Worm (Caenorhabditis elegans) whole organism, L1 larva: ENCODE results near the gene sru-48.
A peak's percentile ranks its signal among the peaks of the same experiment; 100 is the strongest.

Experiments used
- F16B12.6 ChIP-seq: fragments of 150-350 bp; optimal IDR thresholded peaks from 2 replicates; lab custom pipeline; 2014; ENCODE audit warnings: missing biosample characterization, missing genetic modification characterization
- Y116A8C.19 ChIP-seq: sonication (generic microtip); optimal IDR thresholded peaks from 2 replicates; lab custom pipeline; 2016; ENCODE audit warnings: missing compliant biosample characterization, missing genetic modification characterization, borderline replicate concordance
- blmp-1 ChIP-seq: fragments of 150-350 bp; optimal IDR thresholded peaks from 2 replicates; lab custom pipeline; 2014; ENCODE audit warnings: missing biosample characterization, missing genetic modification characterization
- ceh-82 ChIP-seq, 3 experiments: fragments of 150-350 bp in 1 of 3; sonication (generic microtip) in 2 of 3; optimal IDR thresholded peaks; 2 replicates each; lab custom pipeline; 2014 to 2017; ENCODE audit warnings: missing biosample characterization in 3 of 3, missing genetic modification characterization in 3 of 3
- ceh-88 ChIP-seq: fragments of 200-800 bp; sonication (Bioruptor generic); IDR thresholded peaks from 2 replicates; pipeline ENCODE4 v1.3.6; 2022; ENCODE audit warnings: missing genetic modification characterization, missing compliant biosample characterization
- ceh-90 ChIP-seq: sonication (generic microtip); optimal IDR thresholded peaks from 2 replicates; lab custom pipeline; 2016; ENCODE audit warnings: missing genetic modification characterization, missing compliant biosample characterization
- dpl-1 ChIP-seq, 3 experiments: fragments of 150-350 bp in 2 of 3; sonication (generic microtip) in 1 of 3; optimal IDR thresholded peaks; 2 replicates each; lab custom pipeline; 2014 to 2017; ENCODE audit warnings: missing biosample characterization in 3 of 3, missing genetic modification characterization in 3 of 3, missing genetic modification reagents in 3 of 3
- efl-3 ChIP-seq: fragments of 200-800 bp; sonication (Bioruptor generic); optimal IDR thresholded peaks from 2 replicates; lab custom pipeline; 2018; ENCODE audit warnings: mild to moderate bottlenecking, missing genetic modification characterization, missing compliant biosample characterization
- egl-27 ChIP-seq, 2 experiments: fragments of 150-350 bp in 1 of 2; sonication (generic microtip); optimal IDR thresholded peaks; 3 replicates each; lab custom pipeline; 2017 to 2018; ENCODE audit warnings: missing biosample characterization in 2 of 2, missing genetic modification characterization in 2 of 2, missing genetic modification reagents in 2 of 2
- elt-2 ChIP-seq: sonication (generic microtip); optimal IDR thresholded peaks from 2 replicates; lab custom pipeline; 2016; ENCODE audit warnings: missing genetic modification characterization, mild to moderate bottlenecking, inconsistent platforms, missing compliant biosample characterization, missing genetic modification reagents
- elt-3 ChIP-seq, 6 experiments: fragments of 150-350 bp in 1 of 6; sonication (generic microtip); optimal IDR thresholded peaks; 2 replicates each; lab custom pipeline; 2017 to 2018; ENCODE audit warnings: missing biosample characterization in 6 of 6, missing genetic modification characterization in 6 of 6, inconsistent platforms in 1 of 6
- ets-5 ChIP-seq: fragments of 200-800 bp; sonication (Bioruptor generic); IDR thresholded peaks from 2 replicates; pipeline ENCODE4 v1.3.6; 2022; ENCODE audit warnings: missing genetic modification characterization, missing compliant biosample characterization
- fkh-4 ChIP-seq: sonication (generic microtip); optimal IDR thresholded peaks from 2 replicates; lab custom pipeline; 2016; ENCODE audit warnings: missing compliant biosample characterization, missing genetic modification characterization, borderline replicate concordance
- fos-1 ChIP-seq: fragments of 150-350 bp; optimal IDR thresholded peaks from 2 replicates; lab custom pipeline; 2014; ENCODE audit warnings: missing biosample characterization, missing genetic modification characterization
- hlh-4 ChIP-seq: sonication (generic microtip); optimal IDR thresholded peaks from 2 replicates; lab custom pipeline; 2016; ENCODE audit warnings: mild to moderate bottlenecking, missing genetic modification characterization, missing compliant biosample characterization
- hpl-2 ChIP-seq: fragments of 150-350 bp; optimal IDR thresholded peaks from 2 replicates; lab custom pipeline; 2014; ENCODE audit warnings: missing biosample characterization, missing genetic modification reagents, missing genetic modification characterization
- irx-1 ChIP-seq: sonication (generic microtip); optimal IDR thresholded peaks from 2 replicates; lab custom pipeline; 2016; ENCODE audit warnings: missing genetic modification characterization, missing compliant biosample characterization
- isw-1 ChIP-seq: fragments of 200-800 bp; sonication (Bioruptor generic); IDR thresholded peaks from 2 replicates; pipeline ENCODE4 v1.3.6; 2022; ENCODE audit warnings: missing genetic modification characterization, missing compliant biosample characterization
- jun-1 ChIP-seq: fragments of 150-350 bp; optimal IDR thresholded peaks from 2 replicates; lab custom pipeline; 2014; ENCODE audit warnings: missing biosample characterization, missing genetic modification reagents, missing genetic modification characterization
- lin-14 ChIP-seq: fragments of 200-800 bp; sonication (Bioruptor generic); optimal IDR thresholded peaks from 2 replicates; lab custom pipeline; 2018; ENCODE audit warnings: mild to moderate bottlenecking, missing genetic modification characterization, moderate library complexity, missing compliant biosample characterization
- lin-15B ChIP-seq: fragments of 150-350 bp; sonication (generic microtip); optimal IDR thresholded peaks from 3 replicates; lab custom pipeline; 2014; ENCODE audit warnings: missing biosample characterization, missing genetic modification characterization
- lin-35 ChIP-seq, 2 experiments: fragments of 150-350 bp; optimal IDR thresholded peaks; 2 replicates each; lab custom pipeline; 2014; ENCODE audit warnings: missing biosample characterization in 2 of 2, missing genetic modification characterization in 2 of 2, missing genetic modification reagents in 2 of 2
- lin-39 ChIP-seq: fragments of 150-350 bp; optimal IDR thresholded peaks from 2 replicates; lab custom pipeline; 2014; ENCODE audit warnings: missing biosample characterization, missing genetic modification reagents, missing genetic modification characterization
- mab-9 ChIP-seq: fragments of 200-800 bp; sonication (Bioruptor generic); IDR thresholded peaks from 2 replicates; pipeline ENCODE4 v1.3.6; 2022; ENCODE audit warnings: missing genetic modification reagents, missing genetic modification characterization, missing compliant biosample characterization
- nhr-11 ChIP-seq: fragments of 150-350 bp; optimal IDR thresholded peaks from 2 replicates; lab custom pipeline; 2014; ENCODE audit warnings: missing biosample characterization, missing genetic modification characterization
- nhr-12 ChIP-seq: sonication (generic microtip); optimal IDR thresholded peaks from 2 replicates; lab custom pipeline; 2017; ENCODE audit warnings: missing biosample characterization, missing genetic modification characterization
- nhr-19 ChIP-seq: fragments of 200-800 bp; sonication (Bioruptor generic); conservative IDR thresholded peaks from 2 replicates; pipeline ENCODE4 v1.3.6; 2022; ENCODE audit warnings: missing genetic modification characterization, missing compliant biosample characterization
- nhr-20 ChIP-seq: sonication (generic microtip); optimal IDR thresholded peaks from 2 replicates; lab custom pipeline; 2016; ENCODE audit warnings: mild to moderate bottlenecking, missing genetic modification characterization, missing compliant biosample characterization
- nhr-28 ChIP-seq: fragments of 150-350 bp; optimal IDR thresholded peaks from 2 replicates; lab custom pipeline; 2014; ENCODE audit warnings: missing biosample characterization, missing genetic modification characterization
- nhr-47 ChIP-seq: sonication (generic microtip); optimal IDR thresholded peaks from 2 replicates; lab custom pipeline; 2016; ENCODE audit warnings: mild to moderate bottlenecking, missing genetic modification characterization, moderate library complexity, missing compliant biosample characterization
- nhr-71 ChIP-seq: sonication (generic microtip); optimal IDR thresholded peaks from 2 replicates; lab custom pipeline; 2016; ENCODE audit warnings: mild to moderate bottlenecking, missing genetic modification characterization, moderate library complexity, missing compliant biosample characterization
- nhr-85 ChIP-seq: sonication (generic microtip); peaks from one replicate; lab custom pipeline; 2016; ENCODE audit warnings: missing genetic modification characterization, inconsistent platforms, missing compliant biosample characterization
- nhr-90 ChIP-seq: sonication (generic microtip); optimal IDR thresholded peaks from 2 replicates; lab custom pipeline; 2016; ENCODE audit warnings: mild to moderate bottlenecking, missing genetic modification characterization, missing compliant biosample characterization; ENCODE audit not compliant: poor library complexity
- pax-3 ChIP-seq: fragments of 200-800 bp; sonication (Bioruptor generic); optimal IDR thresholded peaks from 2 replicates; lab custom pipeline; 2018; ENCODE audit warnings: mild to moderate bottlenecking, missing genetic modification characterization, moderate library complexity, missing compliant biosample characterization
- snu-23 ChIP-seq: sonication (generic microtip); optimal IDR thresholded peaks from 2 replicates; lab custom pipeline; 2016; ENCODE audit warnings: missing genetic modification characterization, missing compliant biosample characterization
- sox-4 ChIP-seq: sonication (generic microtip); optimal IDR thresholded peaks from 2 replicates; lab custom pipeline; 2016; ENCODE audit warnings: missing genetic modification characterization, missing compliant biosample characterization
- sptf-1 ChIP-seq: fragments of 150-350 bp; optimal IDR thresholded peaks from 2 replicates; lab custom pipeline; 2014; ENCODE audit warnings: missing biosample characterization, missing genetic modification characterization
- sup-37 ChIP-seq: fragments of 200-800 bp; sonication (Bioruptor generic); optimal IDR thresholded peaks from 2 replicates; lab custom pipeline; 2018; ENCODE audit warnings: mild to moderate bottlenecking, missing genetic modification characterization, missing compliant biosample characterization
- swsn-7 ChIP-seq: sonication (generic microtip); optimal IDR thresholded peaks from 2 replicates; lab custom pipeline; 2016; ENCODE audit warnings: missing genetic modification characterization, missing compliant biosample characterization
- tbx-2 ChIP-seq: sonication (generic microtip); optimal IDR thresholded peaks from 2 replicates; lab custom pipeline; 2016; ENCODE audit warnings: missing genetic modification characterization, missing compliant biosample characterization
- unc-62 ChIP-seq: fragments of 150-350 bp; optimal IDR thresholded peaks from 2 replicates; lab custom pipeline; 2014; ENCODE audit warnings: missing biosample characterization, missing genetic modification reagents, missing genetic modification characterization
- unc-86 ChIP-seq: sonication (generic microtip); optimal IDR thresholded peaks from 2 replicates; lab custom pipeline; 2016; ENCODE audit warnings: missing genetic modification characterization, missing compliant biosample characterization
- vab-15 ChIP-seq: sonication (generic microtip); optimal IDR thresholded peaks from 2 replicates; lab custom pipeline; 2017; ENCODE audit warnings: missing genotype, mild to moderate bottlenecking, missing genetic modification characterization, missing compliant biosample characterization
- zip-4 ChIP-seq: fragments of 200-800 bp; sonication (Bioruptor generic); optimal IDR thresholded peaks from 2 replicates; lab custom pipeline; 2018; ENCODE audit warnings: mild to moderate bottlenecking, missing genetic modification characterization, moderate library complexity, missing compliant biosample characterization
- ztf-11 ChIP-seq, 2 experiments: sonication (generic microtip); optimal IDR thresholded peaks; 2 replicates each; lab custom pipeline; 2016 to 2017; ENCODE audit warnings: missing genetic modification characterization in 2 of 2, missing biosample characterization in 1 of 2, missing compliant biosample characterization in 1 of 2

The sru-48 gene

DNA sequence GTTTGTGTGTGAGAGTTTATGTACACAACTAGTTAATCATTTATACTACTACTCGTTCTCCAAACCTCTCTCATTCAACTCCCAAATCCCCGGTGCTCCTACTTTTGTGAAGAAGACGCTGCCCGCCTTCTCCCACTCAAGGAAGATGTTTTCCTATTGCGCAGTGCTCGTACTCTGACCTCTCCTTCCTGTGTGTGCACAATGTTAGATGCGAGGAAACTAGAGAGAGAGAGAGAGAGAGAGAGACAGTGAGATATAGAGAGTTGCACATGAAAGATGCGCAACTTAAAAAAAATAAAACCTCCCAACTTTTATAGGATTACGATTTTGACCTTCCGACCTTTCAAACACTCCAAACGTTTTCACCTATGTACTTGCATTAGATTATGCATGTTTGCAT, 30.6 kb downstream of the sru-48 start (continued):
- TF ChIP-seq sptf-1 (tag; lab: Kevin White, UChicago), result no peak

DNA sequence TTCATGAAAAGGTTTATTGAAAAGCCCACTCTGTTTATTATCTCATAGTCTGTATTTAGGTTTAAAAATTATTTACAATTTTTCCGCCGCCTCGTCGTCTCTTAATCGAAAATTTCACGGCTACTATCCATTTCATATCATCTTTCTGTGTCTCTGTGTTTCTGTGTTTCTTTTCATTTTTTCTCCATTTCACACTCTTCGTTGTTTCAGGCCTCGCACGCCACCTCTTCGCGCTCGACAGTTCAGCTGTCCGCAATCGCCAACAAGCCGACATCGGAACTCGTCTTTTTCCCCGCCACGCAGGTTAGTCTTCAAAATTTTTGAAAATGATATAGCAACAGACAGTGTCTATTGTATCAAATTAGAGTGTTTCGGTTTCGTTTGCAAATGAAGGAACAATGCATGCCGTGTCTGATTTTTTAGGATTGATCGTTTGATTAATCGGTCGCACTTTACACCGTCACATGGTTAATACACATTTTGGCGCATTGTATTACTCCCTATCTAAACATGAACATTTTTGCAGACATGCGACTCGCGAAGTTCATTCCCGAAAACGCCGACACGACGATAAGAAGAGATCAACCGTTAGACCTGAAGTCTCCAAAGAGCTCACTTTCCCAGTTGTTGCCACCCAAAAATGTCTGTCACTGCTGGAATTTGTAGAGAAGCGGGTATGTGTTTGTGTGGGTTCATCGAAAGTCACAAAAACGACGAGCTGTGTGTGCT, 31.1 kb downstream of the sru-48 start:
- TF ChIP-seq ztf-11 (tag; optimal IDR thresholded peaks at IDR 0.05; lab: Kevin White, UChicago), result no peak
- TF ChIP-seq nhr-47 (tag; lab: Kevin White, UChicago), result no peak
- TF ChIP-seq nhr-11, result no peak
- TF ChIP-seq lin-14 (GFP tag; lab: Kevin White, UChicago), result no peak
- TF ChIP-seq hpl-2 (GFP tag; lab: Kevin White, UChicago), result no peak
- no peak for TF ChIP-seq sox-4 (tag; lab: Kevin White, UChicago)
- TF ChIP-seq jun-1 (tag; lab: Kevin White, UChicago), result no peak
- TF ChIP-seq nhr-71, result no peak
- TF ChIP-seq nhr-12 (tag; lab: Kevin White, UChicago), result no peak
- TF ChIP-seq ceh-82 (tag; optimal IDR thresholded peaks at IDR 0.05; lab: Kevin White, UChicago), result no peak
- TF ChIP-seq elt-2 (tag; lab: Kevin White, UChicago), result no peak
- TF ChIP-seq nhr-90 (tag; lab: Kevin White, UChicago), result peak; percentile 9
- TF ChIP-seq blmp-1 (tag; lab: Kevin White, UChicago), result peak; percentile 57
- TF ChIP-seq nhr-19 (GFP tag; lab: Robert Waterston, UW), result peak; percentile 21; the same call in 1 of the 2 replicates
- no peak for TF ChIP-seq swsn-7 (tag; lab: Kevin White, UChicago)
- no peak for TF ChIP-seq lin-15B
- peak; percentile 25 for TF ChIP-seq nhr-20
- TF ChIP-seq fos-1 (tag; lab: Kevin White, UChicago), result no peak
- no peak for TF ChIP-seq hlh-4 (tag; lab: Kevin White, UChicago)
- peak; percentile 77 for TF ChIP-seq nhr-85
- TF ChIP-seq lin-35 (GFP tag; optimal IDR thresholded peaks at IDR 0.05; lab: Kevin White, UChicago), result peak in 1 of 2 experiments; percentile 29
- TF ChIP-seq lin-39 (tag; lab: Kevin White, UChicago), result no peak

DNA sequence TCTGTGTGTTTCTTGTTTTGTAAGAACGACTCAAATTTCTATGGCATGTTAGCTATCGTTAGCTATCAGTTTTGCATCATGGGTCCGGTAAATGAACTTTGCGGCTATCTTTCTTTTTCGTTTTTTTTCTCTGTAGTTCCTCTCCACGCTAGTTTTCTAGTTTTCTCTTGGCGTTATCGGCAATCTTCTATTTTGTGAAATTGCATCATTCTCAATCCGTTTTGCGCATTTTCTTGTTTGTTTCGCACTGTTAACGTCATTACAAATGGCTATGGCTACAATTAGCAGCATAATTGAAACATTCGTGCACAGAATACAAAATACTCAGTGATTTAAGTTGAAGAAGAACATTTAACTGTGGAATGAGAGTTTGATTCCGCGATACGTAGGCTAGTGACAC, 33.1 kb downstream of the sru-48 start:
- TF ChIP-seq lin-35 (GFP tag; optimal IDR thresholded peaks at IDR 0.05; lab: Kevin White, UChicago), result no peak
- no peak for TF ChIP-seq nhr-12 (tag; lab: Kevin White, UChicago)
- TF ChIP-seq blmp-1 (tag; lab: Kevin White, UChicago), result peak; percentile 39
- no peak for TF ChIP-seq ceh-90 (tag; lab: Kevin White, UChicago)
- TF ChIP-seq hlh-4 (tag; lab: Kevin White, UChicago), result no peak
- TF ChIP-seq lin-14 (GFP tag; lab: Kevin White, UChicago), result peak; percentile 29
- no peak for TF ChIP-seq irx-1 (tag; lab: Kevin White, UChicago)
- TF ChIP-seq nhr-20, result peak; percentile 39
- TF ChIP-seq snu-23 (GFP tag; lab: Kevin White, UChicago), result peak; percentile 18
- TF ChIP-seq elt-3 (tag; optimal IDR thresholded peaks at IDR 0.05; lab: Kevin White, UChicago), result peak in 1 of 6 experiments; percentile 35
- no peak for TF ChIP-seq nhr-11
- no peak for TF ChIP-seq zip-4 (GFP tag; lab: Kevin White, UChicago)

DNA sequence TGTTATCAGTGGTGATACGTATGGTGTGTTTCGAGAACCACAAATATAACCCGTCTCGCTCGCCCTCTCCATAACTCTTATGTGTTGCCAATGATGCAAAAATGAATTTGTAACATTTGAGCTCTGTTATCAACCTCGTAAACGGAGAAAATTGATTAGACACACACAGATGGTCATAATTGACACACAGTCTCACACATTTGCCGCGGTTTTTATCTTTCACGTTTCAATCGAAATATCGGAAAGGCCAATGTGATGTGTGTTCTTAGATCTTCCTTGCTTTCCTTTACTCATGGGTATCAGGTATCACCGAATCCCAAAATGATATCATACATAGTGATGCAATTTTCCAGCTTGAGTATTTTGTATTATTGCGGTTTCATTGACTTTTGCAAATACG, 33.6 kb downstream of the sru-48 start:
- no peak for TF ChIP-seq nhr-47 (tag; lab: Kevin White, UChicago)
- no peak for TF ChIP-seq unc-62 (GFP tag; lab: Kevin White, UChicago)
- no peak for TF ChIP-seq F16B12.6 (tag; lab: Kevin White, UChicago)
- no peak for TF ChIP-seq unc-86 (tag; lab: Kevin White, UChicago)
- no peak for TF ChIP-seq nhr-12 (tag; lab: Kevin White, UChicago)
- TF ChIP-seq ceh-88 (GFP tag; lab: Robert Waterston, UW), result no peak
- no peak for TF ChIP-seq mab-9
- TF ChIP-seq Y116A8C.19, result no peak
- TF ChIP-seq isw-1, result no peak
- TF ChIP-seq vab-15 (tag; lab: Kevin White, UChicago), result no peak
- no peak for TF ChIP-seq sup-37 (GFP tag; lab: Kevin White, UChicago)
- no peak for TF ChIP-seq dpl-1 (GFP tag; optimal IDR thresholded peaks at IDR 0.05; lab: Kevin White, UChicago)
- TF ChIP-seq efl-3 (GFP tag; lab: Kevin White, UChicago), result no peak
- no peak for TF ChIP-seq nhr-28
- TF ChIP-seq fkh-4 (tag; lab: Kevin White, UChicago), result no peak
- peak; percentile 1 for TF ChIP-seq tbx-2
- TF ChIP-seq nhr-11, result no peak
- no peak for TF ChIP-seq ets-5 (GFP tag; lab: Robert Waterston, UW)
- no peak for TF ChIP-seq swsn-7 (tag; lab: Kevin White, UChicago)
- TF ChIP-seq lin-35 (GFP tag; optimal IDR thresholded peaks at IDR 0.05; lab: Kevin White, UChicago), result peak in 1 of 2 experiments; percentile 65
- no peak for TF ChIP-seq egl-27 (tag; optimal IDR thresholded peaks at IDR 0.05; lab: Kevin White, UChicago)
- no peak for TF ChIP-seq pax-3 (tag; lab: Kevin White, UChicago)
